Worm (Caenorhabditis elegans) whole organism, L3 larva: ENCODE results near the gene C16D9.8.

Source experiments
- R02D3.7 ChIP-seq: fragments of 150-350 bp; optimal IDR thresholded peaks from 2 replicates; lab custom pipeline; 2014; ENCODE audit warnings: missing biosample characterization, missing genetic modification characterization
- ZK546.5 ChIP-seq: sonication (generic microtip); optimal IDR thresholded peaks from 2 replicates; lab custom pipeline; 2017; ENCODE audit warnings: missing biosample characterization, missing genetic modification characterization
- aly-2 ChIP-seq: fragments of 150-350 bp; optimal IDR thresholded peaks from 2 replicates; lab custom pipeline; 2014; ENCODE audit warnings: missing biosample characterization, missing genetic modification characterization
- ama-1 ChIP-seq: fragments of 150-350 bp; optimal IDR thresholded peaks from 2 replicates; lab custom pipeline; 2018
- ceh-16 ChIP-seq: sonication (generic microtip); optimal IDR thresholded peaks from 2 replicates; lab custom pipeline; 2017; ENCODE audit warnings: missing biosample characterization, missing genetic modification characterization
- ceh-82 ChIP-seq: fragments of 150-350 bp; optimal IDR thresholded peaks from 2 replicates; lab custom pipeline; 2014; ENCODE audit warnings: missing biosample characterization, missing genetic modification characterization
- ceh-9 ChIP-seq: sonication (generic microtip); optimal IDR thresholded peaks from 2 replicates; lab custom pipeline; 2018; ENCODE audit warnings: missing biosample characterization, missing genetic modification characterization
- daf-12 ChIP-seq: fragments of 150-350 bp; optimal IDR thresholded peaks from 2 replicates; lab custom pipeline; 2014; ENCODE audit warnings: missing biosample characterization, missing genetic modification reagents, missing genetic modification characterization
- egl-27 ChIP-seq: sonication (generic microtip); optimal IDR thresholded peaks from 4 replicates; lab custom pipeline; 2017; ENCODE audit warnings: missing biosample characterization, missing genetic modification reagents, missing genetic modification characterization
- egl-5 ChIP-seq: fragments of 150-350 bp; optimal IDR thresholded peaks from 2 replicates; lab custom pipeline; 2017; ENCODE audit warnings: missing biosample characterization, missing genetic modification reagents, missing genetic modification characterization, inconsistent platforms
- elt-2 ChIP-seq: sonication (generic microtip); optimal IDR thresholded peaks from 2 replicates; lab custom pipeline; 2016; ENCODE audit warnings: missing genetic modification reagents, mild to moderate bottlenecking, missing genetic modification characterization, missing compliant biosample characterization
- elt-3 ChIP-seq, 3 experiments: fragments of 150-350 bp in 1 of 3; sonication (generic microtip) in 2 of 3; optimal IDR thresholded peaks; 2 replicates in 2 of 3; 4 replicates in 1 of 3; lab custom pipeline; 2014 to 2017; ENCODE audit warnings: missing biosample characterization in 3 of 3, missing genetic modification characterization in 3 of 3
- eor-1 ChIP-seq, 2 experiments: fragments of 150-350 bp; optimal IDR thresholded peaks; 2 replicates each; lab custom pipeline; 2014 to 2018; ENCODE audit warnings: missing biosample characterization in 2 of 2, missing genetic modification characterization in 2 of 2
- fkh-10 ChIP-seq: sonication (generic microtip); optimal IDR thresholded peaks from 2 replicates; lab custom pipeline; 2017; ENCODE audit warnings: missing biosample characterization, missing genetic modification reagents, missing genetic modification characterization
- fkh-2 ChIP-seq: fragments of 150-350 bp; optimal IDR thresholded peaks from 2 replicates; lab custom pipeline; 2014; ENCODE audit warnings: missing biosample characterization, missing genetic modification reagents, missing genetic modification characterization
- fos-1 ChIP-seq: fragments of 150-350 bp; optimal IDR thresholded peaks from 2 replicates; lab custom pipeline; 2014; ENCODE audit warnings: missing biosample characterization, missing genetic modification characterization
- jun-1 ChIP-seq: fragments of 150-350 bp; optimal IDR thresholded peaks from 2 replicates; lab custom pipeline; 2014; ENCODE audit warnings: missing biosample characterization, missing genetic modification reagents, missing genetic modification characterization
- lin-15B ChIP-seq: fragments of 150-350 bp; optimal IDR thresholded peaks from 2 replicates; lab custom pipeline; 2014; ENCODE audit warnings: missing biosample characterization, missing genetic modification characterization
- lin-39 ChIP-seq: fragments of 150-350 bp; optimal IDR thresholded peaks from 2 replicates; lab custom pipeline; 2018; ENCODE audit warnings: missing biosample characterization, missing genetic modification reagents, missing genetic modification characterization
- lsy-12 ChIP-seq: sonication (generic microtip); optimal IDR thresholded peaks from 2 replicates; lab custom pipeline; 2016; ENCODE audit warnings: mild to moderate bottlenecking, missing genetic modification characterization, missing compliant biosample characterization
- mdl-1 ChIP-seq: fragments of 150-350 bp; optimal IDR thresholded peaks from 2 replicates; lab custom pipeline; 2014; ENCODE audit warnings: missing biosample characterization, missing genetic modification characterization
- mml-1 ChIP-seq: fragments of 150-350 bp; sonication (generic microtip); optimal IDR thresholded peaks from 3 replicates; lab custom pipeline; 2014; ENCODE audit warnings: missing biosample characterization, missing genetic modification characterization
- nhr-11 ChIP-seq: fragments of 150-350 bp; optimal IDR thresholded peaks from 2 replicates; lab custom pipeline; 2014; ENCODE audit warnings: missing biosample characterization, missing genetic modification characterization
- nhr-12 ChIP-seq: fragments of 150-350 bp; optimal IDR thresholded peaks from 2 replicates; lab custom pipeline; 2014; ENCODE audit warnings: missing biosample characterization, missing genetic modification characterization
- nhr-237 ChIP-seq: fragments of 150-350 bp; optimal IDR thresholded peaks from 2 replicates; lab custom pipeline; 2014; ENCODE audit warnings: missing biosample characterization, missing genetic modification characterization
- nhr-25 ChIP-seq: sonication (generic microtip); optimal IDR thresholded peaks from 2 replicates; lab custom pipeline; 2017; ENCODE audit warnings: missing biosample characterization, missing genetic modification characterization
- nhr-28 ChIP-seq: fragments of 150-350 bp; optimal IDR thresholded peaks from 2 replicates; lab custom pipeline; 2014; ENCODE audit warnings: missing biosample characterization, missing genetic modification characterization
- nhr-43 ChIP-seq: sonication (generic microtip); optimal IDR thresholded peaks from 2 replicates; lab custom pipeline; 2016; ENCODE audit warnings: mild to moderate bottlenecking, missing genetic modification characterization, missing compliant biosample characterization; ENCODE audit not compliant: poor library complexity, severe bottlenecking
- nhr-67 ChIP-seq: fragments of 150-350 bp; optimal IDR thresholded peaks from 2 replicates; lab custom pipeline; 2014; ENCODE audit warnings: missing biosample characterization, missing genetic modification characterization
- nhr-77 ChIP-seq: fragments of 150-350 bp; optimal IDR thresholded peaks from 2 replicates; lab custom pipeline; 2014; ENCODE audit warnings: missing biosample characterization, missing genetic modification characterization
- pha-4 ChIP-seq: fragments of 150-350 bp; optimal IDR thresholded peaks from 2 replicates; lab custom pipeline; 2014; ENCODE audit warnings: missing biosample characterization, missing genetic modification reagents, missing genetic modification characterization
- pqm-1 ChIP-seq: fragments of 150-350 bp; optimal IDR thresholded peaks from 2 replicates; lab custom pipeline; 2017; ENCODE audit warnings: missing biosample characterization, missing genetic modification characterization, inconsistent platforms
- sea-2 ChIP-seq: fragments of 150-350 bp; sonication (generic microtip); optimal IDR thresholded peaks from 4 replicates; lab custom pipeline; 2014; ENCODE audit warnings: missing biosample characterization, missing genetic modification reagents, missing genetic modification characterization
- tbx-2 ChIP-seq: sonication (generic microtip); optimal IDR thresholded peaks from 2 replicates; lab custom pipeline; 2016; ENCODE audit warnings: mild to moderate bottlenecking, missing genetic modification characterization, missing compliant biosample characterization
- ztf-11 ChIP-seq: fragments of 150-350 bp; optimal IDR thresholded peaks from 2 replicates; lab custom pipeline; 2014; ENCODE audit warnings: missing biosample characterization, missing genetic modification characterization
- ztf-4 ChIP-seq: fragments of 150-350 bp; optimal IDR thresholded peaks from 2 replicates; lab custom pipeline; 2014; ENCODE audit warnings: missing biosample characterization, missing genetic modification characterization

C16D9.8 gene

ce11 chrV:8259016-8259415 lies 4.3 kb downstream of the C16D9.8 start, which contains the start of gene C16D9.1:
Gene C16D9.1 (plus strand): TSS chrV:8259316.
- TF ChIP-seq mml-1: no peak
- TF ChIP-seq nhr-11 (tag; lab: Kevin White, UChicago): no peak
- no peak for TF ChIP-seq egl-27 (tag; lab: Kevin White, UChicago)
- no peak for TF ChIP-seq mdl-1 (tag; lab: Kevin White, UChicago)
- no peak for TF ChIP-seq aly-2 (tag; lab: Kevin White, UChicago)
- TF ChIP-seq fos-1 (tag; lab: Kevin White, UChicago): no peak
- no peak for TF ChIP-seq fkh-2 (tag; lab: Kevin White, UChicago)
- no peak for TF ChIP-seq tbx-2 (tag; lab: Kevin White, UChicago)
- no peak for TF ChIP-seq daf-12 (tag; lab: Kevin White, UChicago)
- no peak for TF ChIP-seq nhr-28 (tag; lab: Kevin White, UChicago)
- TF ChIP-seq ztf-4 (tag; lab: Kevin White, UChicago): no peak
- TF ChIP-seq fkh-10 (GFP tag; lab: Kevin White, UChicago): no peak

- TF ChIP-seq daf-12 (tag; lab: Kevin White, UChicago) (no peak), nhr-237 (tag; lab: Kevin White, UChicago) (no peak), aly-2 (tag; lab: Kevin White, UChicago) (no peak), nhr-28 (tag; lab: Kevin White, UChicago) (no peak), elt-3 (tag; optimal IDR thresholded peaks at IDR 0.05; lab: Kevin White, UChicago) (no peak), nhr-77 (no peak), nhr-43 (tag; lab: Kevin White, UChicago) (no peak), nhr-67 (tag; lab: Kevin White, UChicago) (no peak), ztf-4 (tag; lab: Kevin White, UChicago) (no peak), nhr-12 (tag; lab: Kevin White, UChicago) (no peak), pqm-1 (tag; lab: Kevin White, UChicago) (no peak)
Observed at ce11 chrV:8254973-8255372, 8.4 kb downstream of the C16D9.8 start.

ce11 chrV:8253946-8254345 lies 9.4 kb downstream of the C16D9.8 start:
- TF ChIP-seq nhr-67 (tag; lab: Kevin White, UChicago) (no peak), tbx-2 (tag; lab: Kevin White, UChicago) (no peak), sea-2 (GFP tag; lab: Kevin White, UChicago) (no peak), nhr-43 (tag; lab: Kevin White, UChicago) (no peak), egl-5 (no peak)

- TF ChIP-seq daf-12 (tag; lab: Kevin White, UChicago) (no peak), egl-5 (peak; percentile 47)
- TF ChIP-seq, all 47 proteins: peak for 1
Observed at ce11 chrV:8252532-8252931, 10.8 kb downstream of the C16D9.8 start.

- TF ChIP-seq lin-15B (tag; lab: Kevin White, UChicago) (no peak), ZK546.5 (tag; lab: Kevin White, UChicago) (no peak), ceh-16 (no peak), nhr-25 (tag; lab: Kevin White, UChicago) (no peak), jun-1 (tag; lab: Kevin White, UChicago) (no peak), pha-4 (tag; lab: Kevin White, UChicago) (no peak), nhr-28 (tag; lab: Kevin White, UChicago) (no peak), ceh-9 (tag; lab: Kevin White, UChicago) (no peak), lsy-12 (tag; lab: Kevin White, UChicago) (no peak), elt-3 (tag; optimal IDR thresholded peaks at IDR 0.05; lab: Kevin White, UChicago) (no peak), ama-1 (lab: Kevin White, UChicago) (no peak), sea-2 (GFP tag; lab: Kevin White, UChicago) (no peak), lin-39 (tag; lab: Kevin White, UChicago) (no peak), nhr-67 (tag; lab: Kevin White, UChicago) (no peak), mml-1 (no peak), fkh-2 (tag; lab: Kevin White, UChicago) (no peak), nhr-43 (tag; lab: Kevin White, UChicago) (no peak)
Observed at ce11 chrV:8251075-8251474, 12.3 kb downstream of the C16D9.8 start.

- no peak for TF ChIP-seq tbx-2 (tag; lab: Kevin White, UChicago)
- TF ChIP-seq mdl-1 (tag; lab: Kevin White, UChicago): no peak
- no peak for TF ChIP-seq jun-1 (tag; lab: Kevin White, UChicago)
- no peak for TF ChIP-seq eor-1 (tag; optimal IDR thresholded peaks at IDR 0.05; lab: Kevin White, UChicago)
- TF ChIP-seq sea-2 (GFP tag; lab: Kevin White, UChicago): no peak
- TF ChIP-seq pha-4 (tag; lab: Kevin White, UChicago): no peak
- no peak for TF ChIP-seq nhr-11 (tag; lab: Kevin White, UChicago)
- TF ChIP-seq fos-1 (tag; lab: Kevin White, UChicago): no peak
- no peak for TF ChIP-seq ztf-11
- no peak for TF ChIP-seq nhr-237 (tag; lab: Kevin White, UChicago)
- no peak for TF ChIP-seq elt-3 (tag; optimal IDR thresholded peaks at IDR 0.05; lab: Kevin White, UChicago)
- TF ChIP-seq ceh-82 (tag; lab: Kevin White, UChicago): no peak
- TF ChIP-seq elt-2: no peak
- TF ChIP-seq R02D3.7: no peak
- no peak for TF ChIP-seq pqm-1 (tag; lab: Kevin White, UChicago)
- TF ChIP-seq ceh-16: no peak
- no peak for TF ChIP-seq nhr-25 (tag; lab: Kevin White, UChicago)
Observed at ce11 chrV:8250208-8250607, 13.2 kb downstream of the C16D9.8 start, which contains the start of gene C16D9.6. Gene C16D9.6 (minus strand): TSS chrV:8250308.
